Fruit fly (Drosophila melanogaster) whole organism, embryonic: ENCODE data around the gene UBL3.
A peak's percentile ranks its signal among the peaks of the same experiment; 100 is the strongest.

Source experiments
- Ada2b ChIP-seq: fragments of 200-800 bp; sonication (Bioruptor generic); IDR thresholded peaks from 2 replicates; pipeline ENCODE4 v1.3.6; 2022; ENCODE audit warnings: missing biosample characterization, missing genetic modification characterization
- Antp ChIP-seq: fragments of 200-800 bp; sonication (Bioruptor generic); optimal IDR thresholded peaks from 3 replicates; lab custom pipeline; 2016; ENCODE audit warnings: missing biosample characterization, missing genetic modification characterization
- Atf-2 ChIP-seq: fragments of 200-800 bp; sonication (Bioruptor generic); optimal IDR thresholded peaks from 2 replicates; lab custom pipeline; 2016; ENCODE audit warnings: missing biosample characterization, missing genetic modification characterization
- B-H2 ChIP-seq: fragments of 200-800 bp; sonication (Bioruptor generic); optimal IDR thresholded peaks from 2 replicates; lab custom pipeline; 2018; ENCODE audit warnings: missing biosample characterization, mild to moderate bottlenecking, missing genetic modification characterization
- BEAF-32 ChIP-seq: fragments of 200-800 bp; sonication (Bioruptor generic); optimal IDR thresholded peaks from 3 replicates; lab custom pipeline; 2017; ENCODE audit warnings: missing biosample characterization, missing genetic modification characterization, mild to moderate bottlenecking, moderate library complexity, missing genetic modification reagents
- Bgb ChIP-seq: fragments of 200-800 bp; sonication (Bioruptor generic); IDR thresholded peaks from 2 replicates; pipeline ENCODE4 v1.3.6; 2022; ENCODE audit warnings: missing biosample characterization, missing genetic modification characterization; ENCODE audit not compliant: partially characterized antibody
- CG10267 ChIP-seq: fragments of 200-800 bp; sonication (Bioruptor generic); optimal IDR thresholded peaks from 2 replicates; lab custom pipeline; 2018; ENCODE audit warnings: missing biosample characterization, mild to moderate bottlenecking, missing genetic modification characterization, moderate library complexity
- CG10543 ChIP-seq: fragments of 200-800 bp; sonication (Bioruptor generic); optimal IDR thresholded peaks from 3 replicates; lab custom pipeline; 2017; ENCODE audit warnings: missing biosample characterization, mild to moderate bottlenecking, missing genetic modification characterization, moderate library complexity
- CG10959 ChIP-seq: fragments of 200-800 bp; sonication (Bioruptor generic); IDR thresholded peaks from 2 replicates; pipeline ENCODE4 v1.3.6; 2022; ENCODE audit warnings: missing biosample characterization, missing genetic modification characterization
- CG11398 ChIP-seq: fragments of 200-800 bp; sonication (Bioruptor generic); optimal IDR thresholded peaks from 2 replicates; lab custom pipeline; 2016; ENCODE audit warnings: missing biosample characterization, missing genetic modification characterization
- CG15479 ChIP-seq: fragments of 200-800 bp; sonication (Bioruptor generic); optimal IDR thresholded peaks from 3 replicates; lab custom pipeline; 2019; ENCODE audit warnings: missing biosample characterization, mild to moderate bottlenecking, missing genetic modification characterization, moderate library complexity
- CG15514 ChIP-seq: fragments of 200-800 bp; sonication (Bioruptor generic); optimal IDR thresholded peaks from 3 replicates; lab custom pipeline; 2017; ENCODE audit warnings: missing biosample characterization, missing genetic modification characterization, mild to moderate bottlenecking, moderate library complexity, missing genetic modification reagents
- CG15601 ChIP-seq: fragments of 200-800 bp; sonication (Bioruptor generic); optimal IDR thresholded peaks from 3 replicates; lab custom pipeline; 2019; ENCODE audit warnings: missing biosample characterization, mild to moderate bottlenecking, missing genetic modification characterization, moderate library complexity
- CG15696 ChIP-seq: fragments of 200-800 bp; sonication (Bioruptor generic); optimal IDR thresholded peaks from 2 replicates; lab custom pipeline; 2019; ENCODE audit warnings: missing biosample characterization, mild to moderate bottlenecking, missing genetic modification characterization, moderate library complexity
- CG1792 ChIP-seq: fragments of 200-800 bp; sonication (Bioruptor generic); optimal IDR thresholded peaks from 2 replicates; lab custom pipeline; 2016; ENCODE audit warnings: missing biosample characterization, missing genetic modification characterization
- CG18764 ChIP-seq: fragments of 200-800 bp; sonication (Bioruptor generic); optimal IDR thresholded peaks from 3 replicates; lab custom pipeline; 2016; ENCODE audit warnings: missing biosample characterization, missing genetic modification characterization
- CG2202 ChIP-seq: fragments of 200-800 bp; sonication (Bioruptor generic); optimal IDR thresholded peaks from 2 replicates; lab custom pipeline; 2018; ENCODE audit warnings: missing biosample characterization, mild to moderate bottlenecking, missing genetic modification characterization
- CG30431 ChIP-seq: fragments of 200-800 bp; sonication (Bioruptor generic); optimal IDR thresholded peaks from 2 replicates; lab custom pipeline; 2017; ENCODE audit warnings: missing biosample characterization, missing genetic modification characterization
- CG4820 ChIP-seq: fragments of 200-800 bp; sonication (Bioruptor generic); optimal IDR thresholded peaks from 3 replicates; lab custom pipeline; 2016; ENCODE audit warnings: missing biosample characterization, missing genetic modification characterization
- CG7963 ChIP-seq: fragments of 200-800 bp; sonication (Bioruptor generic); IDR thresholded peaks from 3 replicates; pipeline ENCODE4 v1.3.6; 2022; ENCODE audit warnings: missing biosample characterization, missing genetic modification characterization; ENCODE audit not compliant: partially characterized antibody
- CkIIα-i1 ChIP-seq: fragments of 200-800 bp; sonication (Bioruptor generic); IDR thresholded peaks from 2 replicates; pipeline ENCODE4 v1.3.6; 2022; ENCODE audit warnings: missing biosample characterization, missing genetic modification characterization
- Dp ChIP-seq: fragments of 200-800 bp; sonication (Bioruptor generic); optimal IDR thresholded peaks from 2 replicates; lab custom pipeline; 2018; ENCODE audit warnings: missing biosample characterization, mild to moderate bottlenecking, missing genetic modification characterization, moderate library complexity
- Fer1 ChIP-seq: fragments of 200-800 bp; sonication (Bioruptor generic); optimal IDR thresholded peaks from 2 replicates; lab custom pipeline; 2017; ENCODE audit warnings: missing biosample characterization, mild to moderate bottlenecking, missing genetic modification characterization
- Fer2 ChIP-seq: fragments of 200-800 bp; sonication (Bioruptor generic); optimal IDR thresholded peaks from 2 replicates; lab custom pipeline; 2018; ENCODE audit warnings: missing biosample characterization, mild to moderate bottlenecking, missing genetic modification characterization, moderate library complexity
- HLH4C ChIP-seq: fragments of 200-800 bp; sonication (Bioruptor generic); IDR thresholded peaks from 3 replicates; pipeline ENCODE4 v1.3.6; 2022; ENCODE audit warnings: missing biosample characterization, missing genetic modification characterization; ENCODE audit not compliant: partially characterized antibody
- Hr51 ChIP-seq, 2 experiments: fragments of 200-800 bp; sonication (Bioruptor generic); optimal IDR thresholded peaks; 2 replicates in 1 of 2; 3 replicates in 1 of 2; lab custom pipeline; 2016 to 2018; ENCODE audit warnings: missing biosample characterization in 2 of 2, missing genetic modification characterization in 2 of 2, mild to moderate bottlenecking in 1 of 2, moderate library complexity in 1 of 2
- MBD-R2 ChIP-seq: fragments of 200-800 bp; sonication (Bioruptor generic); IDR thresholded peaks from 2 replicates; pipeline ENCODE4 v1.3.6; 2022; ENCODE audit warnings: missing biosample characterization, missing genetic modification characterization
- Nf-YB ChIP-seq: fragments of 200-800 bp; sonication (Bioruptor generic); optimal IDR thresholded peaks from 3 replicates; lab custom pipeline; 2019; ENCODE audit warnings: missing biosample characterization, mild to moderate bottlenecking, missing genetic modification characterization, moderate library complexity
- Nf-YC ChIP-seq: fragments of 200-800 bp; optimal IDR thresholded peaks from 3 replicates; lab custom pipeline; 2019; ENCODE audit warnings: missing biosample characterization, mild to moderate bottlenecking, missing genetic modification characterization, moderate library complexity
- NfI ChIP-seq: fragments of 200-800 bp; sonication (Bioruptor generic); optimal IDR thresholded peaks from 3 replicates; lab custom pipeline; 2018; ENCODE audit warnings: missing biosample characterization, mild to moderate bottlenecking, missing genetic modification characterization, moderate library complexity
- Six4 ChIP-seq: fragments of 200-800 bp; sonication (Bioruptor generic); optimal IDR thresholded peaks from 2 replicates; lab custom pipeline; 2016; ENCODE audit warnings: missing biosample characterization, missing genetic modification characterization
- YL-1 ChIP-seq: fragments of 200-800 bp; sonication (Bioruptor generic); optimal IDR thresholded peaks from 3 replicates; lab custom pipeline; 2017; ENCODE audit warnings: missing biosample characterization, mild to moderate bottlenecking, missing genetic modification characterization
- ara ChIP-seq: fragments of 200-800 bp; sonication (Bioruptor generic); IDR thresholded peaks from 2 replicates; pipeline ENCODE4 v1.3.6; 2022; ENCODE audit warnings: missing biosample characterization, missing genetic modification characterization
- bbx ChIP-seq: fragments of 200-800 bp; sonication (Bioruptor generic); IDR thresholded peaks from 2 replicates; pipeline ENCODE4 v1.3.6; 2022; ENCODE audit warnings: missing biosample characterization, missing genetic modification characterization; ENCODE audit not compliant: partially characterized antibody
- bcd ChIP-seq: fragments of 200-800 bp; sonication (Bioruptor generic); optimal IDR thresholded peaks from 2 replicates; lab custom pipeline; 2017; ENCODE audit warnings: missing biosample characterization, mild to moderate bottlenecking, missing genetic modification characterization
- croc ChIP-seq: fragments of 200-800 bp; sonication (Bioruptor generic); conservative IDR thresholded peaks from 3 replicates; pipeline ENCODE4 v1.3.6; 2022; ENCODE audit warnings: missing biosample characterization, missing genetic modification characterization
- da ChIP-seq: fragments of 200-800 bp; sonication (Bioruptor generic); optimal IDR thresholded peaks from 2 replicates; lab custom pipeline; 2016; ENCODE audit warnings: missing biosample characterization, missing genetic modification characterization
- dmrt11E ChIP-seq: fragments of 200-800 bp; sonication (Bioruptor generic); optimal IDR thresholded peaks from 3 replicates; lab custom pipeline; 2018; ENCODE audit warnings: missing biosample characterization, mild to moderate bottlenecking, missing genetic modification characterization, moderate library complexity
- kni ChIP-seq: fragments of 200-800 bp; sonication (Bioruptor generic); optimal IDR thresholded peaks from 3 replicates; lab custom pipeline; 2017; ENCODE audit warnings: mild to moderate bottlenecking, missing biosample characterization, missing genetic modification reagents, missing genetic modification characterization
- lov ChIP-seq, 2 experiments: fragments of 200-800 bp in 1 of 2; fragments of >200 bp in 1 of 2; sonication (Bioruptor generic) in 1 of 2; IDR thresholded peaks in 1 of 2; optimal IDR thresholded peaks in 1 of 2; 2 replicates in 1 of 2; 3 replicates in 1 of 2; pipeline versions ENCODE4 v1.3.6 to Lab custom; 2017 to 2022; ENCODE audit warnings: missing biosample characterization in 1 of 2, missing genetic modification characterization in 1 of 2
- luna ChIP-seq: fragments of 200-800 bp; sonication (Bioruptor generic); optimal IDR thresholded peaks from 2 replicates; lab custom pipeline; 2016; ENCODE audit warnings: missing biosample characterization, missing genetic modification characterization
- scrt ChIP-seq: fragments of 200-800 bp; sonication (Bioruptor generic); optimal IDR thresholded peaks from 2 replicates; lab custom pipeline; 2018; ENCODE audit warnings: missing biosample characterization, mild to moderate bottlenecking, missing genetic modification characterization, moderate library complexity
- sd ChIP-seq: fragments of 200-800 bp; sonication (Bioruptor generic); optimal IDR thresholded peaks from 3 replicates; lab custom pipeline; 2018; ENCODE audit warnings: missing biosample characterization, mild to moderate bottlenecking, missing genetic modification characterization, moderate library complexity
- sna ChIP-seq: fragments of 200-800 bp; sonication (Bioruptor generic); IDR thresholded peaks from 2 replicates; pipeline ENCODE4 v1.3.6; 2022; ENCODE audit warnings: missing biosample characterization, missing genetic modification characterization; ENCODE audit not compliant: partially characterized antibody
- tin ChIP-seq: fragments of 200-800 bp; sonication (Bioruptor generic); optimal IDR thresholded peaks from 3 replicates; lab custom pipeline; 2016; ENCODE audit warnings: missing biosample characterization, missing genetic modification characterization
- tna ChIP-seq: fragments of 200-800 bp; sonication (Bioruptor generic); IDR thresholded peaks from 2 replicates; pipeline ENCODE4 v1.3.6; 2022; ENCODE audit warnings: missing biosample characterization, missing genetic modification characterization; ENCODE audit not compliant: partially characterized antibody
- zen2 ChIP-seq: fragments of 200-800 bp; sonication (Bioruptor generic); IDR thresholded peaks from 3 replicates; pipeline ENCODE4 v1.3.6; 2022; ENCODE audit warnings: missing biosample characterization, missing genetic modification characterization; ENCODE audit not compliant: partially characterized antibody

UBL3 gene

DNA sequence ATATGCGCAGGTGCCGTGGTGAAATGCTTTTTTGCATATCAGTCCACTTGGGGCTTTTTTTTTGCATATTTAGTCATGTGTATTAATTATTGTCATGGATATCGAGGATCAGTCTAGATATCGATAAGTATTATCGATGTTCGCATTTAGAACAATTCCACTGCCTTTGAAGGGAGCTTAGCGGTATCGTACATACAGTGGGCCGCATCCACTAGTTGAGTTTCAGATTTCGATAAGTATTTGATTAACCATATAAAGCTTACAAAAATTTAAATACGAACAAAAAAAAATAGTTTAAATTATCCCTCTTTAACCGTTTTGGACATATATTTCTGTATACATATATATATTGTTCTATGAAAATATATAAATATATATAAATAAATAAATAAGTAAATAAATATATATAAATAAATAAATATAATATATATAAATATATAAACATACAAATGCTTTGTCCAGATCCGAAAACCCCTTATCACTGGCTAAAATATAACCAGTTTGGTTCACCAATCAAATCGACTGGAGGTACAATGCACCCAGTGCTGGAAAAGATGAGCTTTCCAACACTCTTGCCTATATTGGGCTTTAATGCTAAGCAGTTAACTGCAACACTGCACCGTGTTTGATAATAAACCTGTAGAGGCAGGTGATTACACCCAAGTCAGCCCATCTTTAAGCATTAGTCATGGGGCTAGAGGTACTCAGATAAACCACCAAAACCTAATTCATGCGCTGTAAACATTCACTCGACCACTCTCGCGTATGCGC, 49.9 kb downstream of the UBL3 start (continued):
- no peak for TF ChIP-seq CG1792 (GFP tag; lab: Kevin White, UChicago)
- TF ChIP-seq Hr51 (GFP tag; optimal IDR thresholded peaks at IDR 0.05; lab: Kevin White, UChicago), result peak in 1 of 2 experiments; percentile 30
- TF ChIP-seq lov (optimal IDR thresholded peaks at IDR 0.05; lab: Kevin White, UChicago), result no peak
- TF ChIP-seq lov (GFP tag; IDR thresholded peaks at IDR 0.05; lab: Robert Waterston, UW), result no peak
- peak; percentile 38; the same call in 1 of the 2 replicates for TF ChIP-seq tna
- TF ChIP-seq Dp (GFP tag; lab: Kevin White, UChicago), result no peak
- TF ChIP-seq croc (GFP tag; lab: Robert Waterston, UW), result no peak
- TF ChIP-seq tin (GFP tag; lab: Kevin White, UChicago), result no peak
- TF ChIP-seq Nf-YC (tag; lab: Kevin White, UChicago), result peak; percentile 88
- TF ChIP-seq CG10267, result peak; percentile 5
- no peak for TF ChIP-seq Atf-2 (GFP tag; lab: Kevin White, UChicago)
- TF ChIP-seq CG10543 (GFP tag; lab: Kevin White, UChicago), result no peak
- TF ChIP-seq CG15479, result no peak
- TF ChIP-seq sd, result peak; percentile 30
- TF ChIP-seq dmrt11E, result peak; percentile 25
- peak; percentile 6 for TF ChIP-seq Fer1 (GFP tag; lab: Kevin White, UChicago)
- no peak for TF ChIP-seq CG4820 (GFP tag; lab: Kevin White, UChicago)
- TF ChIP-seq Ada2b (GFP tag; lab: Robert Waterston, UW), result no peak
- TF ChIP-seq BEAF-32 (GFP tag; lab: Kevin White, UChicago), result peak; percentile 76
- peak; percentile 14 for TF ChIP-seq scrt
- no peak for TF ChIP-seq kni (GFP tag; lab: Kevin White, UChicago)
- TF ChIP-seq bbx, result peak; percentile 74
- peak; percentile 75 for TF ChIP-seq Nf-YB (GFP tag; lab: Kevin White, UChicago)
- peak; percentile 70 for TF ChIP-seq HLH4C
- no peak for TF ChIP-seq CG18764
- TF ChIP-seq CG15696 (tag; lab: Kevin White, UChicago), result no peak
- TF ChIP-seq zen2, result peak; percentile 69
- peak; percentile 17 for TF ChIP-seq Six4 (GFP tag; lab: Kevin White, UChicago)
- no peak for TF ChIP-seq ara (GFP tag; lab: Robert Waterston, UW)
- TF ChIP-seq MBD-R2, result peak; percentile 44
- no peak for TF ChIP-seq CG30431
- TF ChIP-seq da, result no peak
- peak; percentile 31; the same call in 1 of the 2 replicates for TF ChIP-seq sna (GFP tag; lab: Robert Waterston, UW)
- TF ChIP-seq CG7963 (GFP tag; lab: Robert Waterston, UW), result 0 out of 3 replicates have a peak, but pooled peaks have one; percentile 38
- peak; percentile 75 for TF ChIP-seq Bgb (GFP tag; lab: Robert Waterston, UW)
- TF ChIP-seq Fer2 (tag; lab: Kevin White, UChicago), result no peak
- no peak for TF ChIP-seq CG15601
- no peak for TF ChIP-seq CG11398 (GFP tag; lab: Kevin White, UChicago)
- TF ChIP-seq NfI, result peak; percentile 23
- TF ChIP-seq CkIIα-i1, result no peak
- peak; percentile 47 for TF ChIP-seq CG15514 (GFP tag; lab: Kevin White, UChicago)
- no peak for TF ChIP-seq luna (GFP tag; lab: Kevin White, UChicago)
- TF ChIP-seq B-H2 (GFP tag; lab: Kevin White, UChicago), result peak; percentile 31
- TF ChIP-seq CG10959 (GFP tag; lab: Robert Waterston, UW), result no peak
- no peak for TF ChIP-seq YL-1 (GFP tag; lab: Kevin White, UChicago)
- TF ChIP-seq CG2202 (tag; lab: Kevin White, UChicago), result no peak
- no peak for TF ChIP-seq Antp (GFP tag; lab: Kevin White, UChicago)
- no peak for TF ChIP-seq bcd (GFP tag; lab: Kevin White, UChicago)
